Worm (Caenorhabditis elegans) whole organism, early embryonic: ENCODE data around the gene srg-48.

ENCODE experiments used
- B0310.2 ChIP-seq: sonication (generic microtip); optimal IDR thresholded peaks from 2 replicates; lab custom pipeline; 2016; ENCODE audit warnings: mild to moderate bottlenecking, missing genetic modification characterization, missing compliant biosample characterization
- F13C5.2 ChIP-seq: sonication (generic microtip); optimal IDR thresholded peaks from 2 replicates; lab custom pipeline; 2017; ENCODE audit warnings: mild to moderate bottlenecking, missing genetic modification characterization, inconsistent platforms, missing compliant biosample characterization
- aly-1 ChIP-seq: sonication (generic microtip); optimal IDR thresholded peaks from 2 replicates; lab custom pipeline; 2016; ENCODE audit warnings: missing genetic modification characterization, missing compliant biosample characterization
- ama-1 ChIP-seq: fragments of 150-350 bp; optimal IDR thresholded peaks from 2 replicates; lab custom pipeline; 2014
- ceh-13 ChIP-seq: fragments of 200-800 bp; sonication (Bioruptor generic); optimal IDR thresholded peaks from 2 replicates; lab custom pipeline; 2018; ENCODE audit warnings: mild to moderate bottlenecking, missing genetic modification characterization, missing compliant biosample characterization
- ceh-36 ChIP-seq: sonication (generic microtip); optimal IDR thresholded peaks from 2 replicates; lab custom pipeline; 2016; ENCODE audit warnings: missing genetic modification characterization, inconsistent platforms, missing compliant biosample characterization
- ets-7 ChIP-seq: sonication (generic microtip); optimal IDR thresholded peaks from 2 replicates; lab custom pipeline; 2016; ENCODE audit warnings: missing genotype, missing genetic modification characterization, missing compliant biosample characterization
- flt-1 ChIP-seq: fragments of 200-800 bp; sonication (Bioruptor generic); IDR thresholded peaks from 2 replicates; pipeline ENCODE4 v1.3.6; 2022; ENCODE audit warnings: missing genetic modification characterization, missing compliant biosample characterization
- hmbx-1 ChIP-seq: sonication (generic microtip); optimal IDR thresholded peaks from 2 replicates; lab custom pipeline; 2016; ENCODE audit warnings: mild to moderate bottlenecking, missing genetic modification characterization, missing compliant biosample characterization
- hmg-4 ChIP-seq: fragments of 200-800 bp; sonication (Bioruptor generic); optimal IDR thresholded peaks from 2 replicates; lab custom pipeline; 2018; ENCODE audit warnings: mild to moderate bottlenecking, missing genetic modification characterization, missing compliant biosample characterization
- hnd-1 ChIP-seq: sonication (generic microtip); optimal IDR thresholded peaks from 2 replicates; lab custom pipeline; 2016; ENCODE audit warnings: missing genetic modification characterization, missing compliant biosample characterization
- pes-1 ChIP-seq: fragments of 200-800 bp; sonication (Bioruptor generic); IDR thresholded peaks from 2 replicates; pipeline ENCODE4 v1.3.6; 2022; ENCODE audit warnings: missing genetic modification reagents, missing genetic modification characterization, missing compliant biosample characterization
- scrt-1 ChIP-seq: fragments of 200-800 bp; sonication (Bioruptor generic); IDR thresholded peaks from 2 replicates; pipeline ENCODE4 v1.3.6; 2022; ENCODE audit warnings: missing genetic modification characterization, missing compliant biosample characterization
- sea-1 ChIP-seq: fragments of 200-800 bp; sonication (Bioruptor generic); conservative IDR thresholded peaks from 2 replicates; pipeline ENCODE4 v1.3.6; 2022; ENCODE audit warnings: missing genetic modification characterization, missing compliant biosample characterization
- tbx-11 ChIP-seq: fragments of 200-800 bp; sonication (Bioruptor generic); IDR thresholded peaks from 2 replicates; pipeline ENCODE4 v1.3.6; 2022; ENCODE audit warnings: missing genetic modification characterization, missing compliant biosample characterization
- tbx-37 ChIP-seq: fragments of 200-800 bp; sonication (Bioruptor generic); conservative IDR thresholded peaks from 2 replicates; pipeline ENCODE4 v1.3.6; 2022; ENCODE audit warnings: missing genetic modification reagents, missing genetic modification characterization, missing compliant biosample characterization
- tra-4 ChIP-seq: sonication (generic microtip); optimal IDR thresholded peaks from 2 replicates; lab custom pipeline; 2017; ENCODE audit warnings: missing genetic modification characterization, missing compliant biosample characterization

The srg-48 gene

DNA sequence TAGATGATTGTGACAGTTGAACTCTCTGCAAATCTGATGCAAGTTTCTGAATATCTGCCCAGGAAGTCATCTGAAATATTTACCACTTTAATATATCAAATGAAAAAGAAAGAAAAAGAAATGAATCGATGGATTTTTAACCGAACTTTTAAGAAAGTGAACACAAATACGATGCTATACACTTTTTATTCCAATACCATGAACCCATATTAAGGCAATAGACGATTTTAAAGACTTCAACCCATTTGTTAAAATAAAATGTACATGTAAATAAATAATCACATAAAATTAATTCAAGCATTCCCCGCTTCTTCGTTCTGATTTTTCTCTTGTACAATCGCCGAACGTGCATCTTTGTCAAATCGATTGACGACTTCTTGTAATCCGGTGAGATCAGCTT, 35.4 kb upstream of the srg-48 start, which contains the start of gene ufl-1:
ufl-1 (minus strand) TSS at position 70 of the 400 bp plus-strand sequence.
- TF ChIP-seq pes-1 (GFP tag; lab: Robert Waterston, UW), result no peak
- TF ChIP-seq aly-1 (tag; lab: Kevin White, UChicago), result no peak
- no peak for TF ChIP-seq scrt-1

DNA sequence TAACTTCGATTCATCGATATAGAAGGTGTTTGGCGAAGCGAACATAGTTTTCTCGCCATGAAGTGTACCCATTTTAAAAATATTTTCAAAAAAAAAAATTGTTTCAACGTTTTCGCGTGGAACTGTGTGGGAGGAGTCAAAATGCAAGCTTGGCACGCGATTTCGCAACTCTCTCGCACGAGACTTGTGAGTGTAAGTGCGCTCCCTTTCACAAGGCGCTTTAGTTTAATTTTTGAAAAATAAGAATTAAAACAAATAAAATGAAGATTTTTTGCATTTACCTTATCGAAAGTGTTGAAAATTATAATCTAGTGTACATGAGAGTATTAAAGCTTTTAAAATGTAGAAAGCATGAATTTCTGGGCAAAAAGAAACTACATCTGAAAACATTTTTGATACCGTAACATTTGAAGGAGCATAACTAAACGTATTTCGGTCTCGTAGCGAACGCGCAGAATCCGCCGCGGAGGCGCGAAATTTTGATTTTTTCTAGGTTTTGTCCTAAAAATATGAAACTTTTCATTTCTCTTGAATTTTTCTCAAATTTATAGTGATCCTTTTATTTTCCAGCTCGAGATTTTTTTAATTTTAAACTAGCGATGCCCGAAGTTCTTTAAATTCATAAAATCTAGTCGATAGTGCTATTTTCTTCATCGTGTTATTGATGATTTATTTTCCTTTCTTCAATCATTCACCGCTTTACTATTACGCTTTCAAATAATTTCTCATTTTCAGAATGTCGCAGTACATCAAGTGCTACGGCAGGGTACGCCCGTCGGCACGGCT, 32.5 kb upstream of the srg-48 start, which contains the start of the genes cogc-2 and klp-18:
cogc-2 (minus strand) TSS at position 105 of the 786 bp plus-strand sequence.
klp-18 (plus strand) TSS at position 736 of the 786 bp plus-strand sequence.
- TF ChIP-seq aly-1 (tag; lab: Kevin White, UChicago) (peak; percentile 38), scrt-1 (peak; percentile 76), F13C5.2 (peak; percentile 89), ceh-13 (GFP tag; lab: Kevin White, UChicago) (peak; percentile 2), tra-4 (tag; lab: Kevin White, UChicago) (no peak), hmg-4 (peak; percentile 70), tbx-11 (GFP tag; lab: Robert Waterston, UW) (peak; percentile 50; the same call in 1 of the 2 replicates), hnd-1 (tag; lab: Kevin White, UChicago) (peak; percentile 26), ama-1 (no peak), pes-1 (GFP tag; lab: Robert Waterston, UW) (peak; percentile 72), flt-1 (no peak; the same call in 1 of the 2 replicates), sea-1 (no peak; the same call in 1 of the 2 replicates), ets-7 (tag; lab: Kevin White, UChicago) (peak; percentile 17), tbx-37 (GFP tag; lab: Robert Waterston, UW) (peak; percentile 56), hmbx-1 (tag; lab: Kevin White, UChicago) (peak; percentile 7), ceh-36 (tag; lab: Kevin White, UChicago) (peak; percentile 23), B0310.2 (tag; lab: Kevin White, UChicago) (no peak)

DNA sequence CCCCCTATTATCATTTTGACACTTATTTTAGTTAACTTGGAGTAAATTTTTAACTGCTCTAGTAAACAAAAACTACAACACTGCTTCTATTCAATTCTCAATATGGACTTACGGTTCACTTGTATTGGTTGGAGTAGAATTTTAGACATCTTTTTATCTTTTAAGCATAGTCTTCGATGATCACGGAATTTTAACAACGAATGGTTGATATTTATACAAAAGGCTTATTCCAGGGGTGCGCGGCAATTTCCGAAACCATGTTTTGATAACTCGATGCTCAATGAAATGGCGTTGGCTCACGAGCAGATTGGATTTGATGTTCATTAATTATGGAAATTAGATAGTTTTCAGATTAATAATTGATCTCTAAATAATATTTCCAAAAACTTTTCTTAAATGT, 28.8 kb upstream of the srg-48 start:
- TF ChIP-seq aly-1 (tag; lab: Kevin White, UChicago), result no peak
- no peak for TF ChIP-seq F13C5.2
- no peak for TF ChIP-seq ama-1
- no peak for TF ChIP-seq tra-4 (tag; lab: Kevin White, UChicago)
- TF ChIP-seq tbx-37 (GFP tag; lab: Robert Waterston, UW), result no peak
- no peak for TF ChIP-seq scrt-1
- TF ChIP-seq pes-1 (GFP tag; lab: Robert Waterston, UW), result no peak
- TF ChIP-seq tbx-11 (GFP tag; lab: Robert Waterston, UW), result no peak
- TF ChIP-seq ets-7 (tag; lab: Kevin White, UChicago), result no peak
- no peak for TF ChIP-seq hmbx-1 (tag; lab: Kevin White, UChicago)
- no peak for TF ChIP-seq flt-1
- TF ChIP-seq ceh-13 (GFP tag; lab: Kevin White, UChicago), result no peak
- TF ChIP-seq sea-1, result no peak
- no peak for TF ChIP-seq hnd-1 (tag; lab: Kevin White, UChicago)
- TF ChIP-seq ceh-36 (tag; lab: Kevin White, UChicago), result no peak

DNA sequence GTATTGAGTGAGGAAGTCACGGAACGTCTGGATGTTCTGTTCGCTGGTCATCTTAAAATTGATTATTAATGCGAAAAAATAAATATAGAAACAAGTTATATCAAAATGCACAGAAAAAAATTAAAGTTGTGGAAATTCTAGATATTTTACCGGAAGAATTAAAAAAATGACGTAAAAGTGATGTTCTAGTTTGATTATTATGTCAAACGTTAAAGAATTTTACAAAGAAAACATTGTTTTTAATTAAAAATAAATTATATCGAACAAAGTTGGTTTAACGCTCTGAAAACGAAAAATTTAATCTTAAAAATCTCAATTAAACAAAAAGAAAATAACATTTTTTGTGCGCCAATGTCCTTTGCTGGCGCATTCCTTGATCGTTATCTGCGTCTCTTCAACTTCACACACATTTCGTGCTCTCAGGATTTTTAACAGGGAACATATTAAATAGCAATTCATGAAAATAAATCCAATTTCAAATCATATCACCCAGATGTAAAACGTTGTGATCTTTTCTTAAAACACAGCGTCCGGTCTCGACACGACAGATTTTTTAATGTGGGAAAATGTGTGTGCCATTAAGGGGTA, 27.6 kb upstream of the srg-48 start, which contains the start of gene tin-9.1:
tin-9.1 (minus strand) TSS at position 51 of the 588 bp plus-strand sequence.
- TF ChIP-seq tbx-11 (GFP tag; lab: Robert Waterston, UW) (no peak), tbx-37 (GFP tag; lab: Robert Waterston, UW) (no peak), pes-1 (GFP tag; lab: Robert Waterston, UW) (no peak), hmg-4 (no peak), ets-7 (tag; lab: Kevin White, UChicago) (no peak), B0310.2 (tag; lab: Kevin White, UChicago) (no peak), ceh-36 (tag; lab: Kevin White, UChicago) (no peak), ceh-13 (GFP tag; lab: Kevin White, UChicago) (no peak), flt-1 (no peak), hmbx-1 (tag; lab: Kevin White, UChicago) (no peak), scrt-1 (no peak), hnd-1 (tag; lab: Kevin White, UChicago) (no peak), tra-4 (tag; lab: Kevin White, UChicago) (no peak), aly-1 (tag; lab: Kevin White, UChicago) (no peak), F13C5.2 (no peak)

DNA sequence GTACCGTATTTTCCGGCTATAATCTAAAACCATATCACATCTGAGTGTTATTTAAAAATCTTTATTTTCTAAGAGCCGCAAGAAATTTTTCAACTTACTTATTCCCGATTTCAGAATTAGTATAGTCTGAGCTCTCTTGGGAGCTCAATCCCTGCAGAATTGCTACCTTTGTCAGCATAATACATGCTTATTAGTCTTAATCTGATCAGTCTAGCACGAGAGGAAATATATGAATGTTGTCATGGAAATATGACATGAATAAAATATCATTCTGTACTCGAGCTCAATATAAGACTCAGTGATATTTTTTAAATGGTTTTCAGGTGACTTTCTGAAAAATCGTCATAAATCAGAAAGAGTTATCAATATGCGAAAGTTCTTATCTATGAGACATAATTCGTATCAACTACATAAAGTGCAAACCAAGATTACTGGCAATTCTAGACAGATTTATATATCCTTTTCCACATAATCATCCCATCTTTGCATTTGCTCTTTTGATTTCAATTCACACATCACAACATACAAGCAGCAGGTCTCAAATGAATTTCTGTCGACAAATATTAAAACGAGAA, 26.8 kb upstream of the srg-48 start:
- no peak for TF ChIP-seq tbx-37 (GFP tag; lab: Robert Waterston, UW)
- no peak for TF ChIP-seq ama-1
- no peak for TF ChIP-seq tbx-11 (GFP tag; lab: Robert Waterston, UW)
- no peak for TF ChIP-seq flt-1
- TF ChIP-seq ets-7 (tag; lab: Kevin White, UChicago), result no peak
- no peak for TF ChIP-seq ceh-13 (GFP tag; lab: Kevin White, UChicago)
- TF ChIP-seq hmg-4, result no peak
- TF ChIP-seq aly-1 (tag; lab: Kevin White, UChicago), result no peak
- no peak for TF ChIP-seq sea-1
- no peak for TF ChIP-seq B0310.2 (tag; lab: Kevin White, UChicago)
- TF ChIP-seq pes-1 (GFP tag; lab: Robert Waterston, UW), result no peak
- TF ChIP-seq hnd-1 (tag; lab: Kevin White, UChicago), result no peak
- TF ChIP-seq hmbx-1 (tag; lab: Kevin White, UChicago), result no peak
- no peak for TF ChIP-seq ceh-36 (tag; lab: Kevin White, UChicago)
- no peak for TF ChIP-seq tra-4 (tag; lab: Kevin White, UChicago)
- TF ChIP-seq F13C5.2, result no peak
- TF ChIP-seq scrt-1, result no peak

DNA sequence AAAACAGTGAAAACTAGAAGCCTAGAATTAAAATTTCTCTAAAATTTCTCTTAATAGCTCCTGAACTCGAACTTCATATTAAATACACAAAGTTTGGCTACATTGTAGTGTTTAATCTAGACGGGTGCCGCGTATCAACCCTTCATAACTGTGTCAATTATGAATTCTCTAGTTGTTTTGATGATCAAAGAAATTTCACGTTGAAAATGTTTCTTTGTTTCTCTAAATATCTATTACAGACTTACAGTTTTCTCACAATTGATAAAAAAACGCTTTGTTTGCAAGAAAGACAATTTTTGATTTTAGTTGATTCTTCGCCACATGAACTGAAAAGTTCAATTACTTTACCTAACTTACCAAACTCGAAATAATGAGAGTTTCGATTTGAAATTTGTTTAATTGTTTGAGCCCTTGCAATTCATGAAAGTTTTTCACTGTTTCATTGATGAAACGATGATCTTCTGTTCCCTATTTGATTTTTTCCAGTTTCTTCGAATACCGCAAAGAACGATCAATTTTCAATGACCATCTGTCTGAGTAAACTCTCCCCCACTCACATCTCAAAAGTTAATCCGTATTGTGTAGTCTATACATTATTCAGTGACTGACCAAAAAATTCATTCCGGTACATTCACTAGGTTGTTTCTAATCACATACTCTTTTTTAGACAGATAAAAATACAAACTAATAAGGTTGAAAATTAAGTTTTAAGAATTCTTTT, 25.4 kb upstream of the srg-48 start:
- TF ChIP-seq flt-1 (no peak), F13C5.2 (no peak), tbx-11 (GFP tag; lab: Robert Waterston, UW) (no peak), B0310.2 (tag; lab: Kevin White, UChicago) (no peak), hnd-1 (tag; lab: Kevin White, UChicago) (no peak), pes-1 (GFP tag; lab: Robert Waterston, UW) (no peak), ceh-13 (GFP tag; lab: Kevin White, UChicago) (no peak), aly-1 (tag; lab: Kevin White, UChicago) (no peak), ets-7 (tag; lab: Kevin White, UChicago) (no peak), sea-1 (no peak), hmbx-1 (tag; lab: Kevin White, UChicago) (no peak), hmg-4 (no peak), ama-1 (no peak), tbx-37 (GFP tag; lab: Robert Waterston, UW) (no peak)
